Worm (Caenorhabditis elegans) whole organism, late embryonic: Measurements from ENCODE around the gene F46G11.4.

Experiments
- ama-1 ChIP-seq: fragments of 150-350 bp; optimal IDR thresholded peaks from 2 replicates; lab custom pipeline; 2014
- lin-11 ChIP-seq: fragments of 200-800 bp; sonication (Bioruptor generic); optimal IDR thresholded peaks from 2 replicates; lab custom pipeline; 2018; ENCODE audit warnings: mild to moderate bottlenecking, missing genetic modification characterization, missing compliant biosample characterization
- tbx-7 ChIP-seq: sonication (generic microtip); optimal IDR thresholded peaks from 2 replicates; lab custom pipeline; 2016; ENCODE audit warnings: missing genotype, missing genetic modification characterization, missing compliant biosample characterization

DNA sequence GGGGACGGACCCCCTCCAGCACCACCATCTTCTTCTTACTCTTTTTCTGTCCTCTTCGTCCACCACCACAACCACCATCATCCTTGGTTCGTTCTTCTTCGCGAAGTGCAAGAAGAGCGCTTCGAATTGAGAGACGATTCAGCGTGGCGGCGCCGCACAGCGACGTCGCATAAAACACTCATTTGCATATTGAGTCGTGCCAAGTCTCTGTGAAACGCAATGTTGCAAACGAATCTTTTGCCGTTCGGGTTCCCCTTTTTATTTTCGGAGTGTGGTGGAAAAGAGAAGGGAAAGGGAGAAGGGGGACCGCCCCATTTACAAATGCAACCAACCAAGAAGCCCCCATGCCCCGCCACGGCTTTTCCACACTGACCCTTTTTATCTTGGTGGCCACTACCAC, 17.8 kb upstream of the F46G11.4 start:
- TF ChIP-seq lin-11 (tag; lab: Kevin White, UChicago) (no peak), ama-1 (lab: Kevin White, UChicago) (no peak), tbx-7 (tag; lab: Kevin White, UChicago) (no peak)
